2 fruit fly cellular contexts compared by ENCODE assay signal in the genomic region with DNA sequence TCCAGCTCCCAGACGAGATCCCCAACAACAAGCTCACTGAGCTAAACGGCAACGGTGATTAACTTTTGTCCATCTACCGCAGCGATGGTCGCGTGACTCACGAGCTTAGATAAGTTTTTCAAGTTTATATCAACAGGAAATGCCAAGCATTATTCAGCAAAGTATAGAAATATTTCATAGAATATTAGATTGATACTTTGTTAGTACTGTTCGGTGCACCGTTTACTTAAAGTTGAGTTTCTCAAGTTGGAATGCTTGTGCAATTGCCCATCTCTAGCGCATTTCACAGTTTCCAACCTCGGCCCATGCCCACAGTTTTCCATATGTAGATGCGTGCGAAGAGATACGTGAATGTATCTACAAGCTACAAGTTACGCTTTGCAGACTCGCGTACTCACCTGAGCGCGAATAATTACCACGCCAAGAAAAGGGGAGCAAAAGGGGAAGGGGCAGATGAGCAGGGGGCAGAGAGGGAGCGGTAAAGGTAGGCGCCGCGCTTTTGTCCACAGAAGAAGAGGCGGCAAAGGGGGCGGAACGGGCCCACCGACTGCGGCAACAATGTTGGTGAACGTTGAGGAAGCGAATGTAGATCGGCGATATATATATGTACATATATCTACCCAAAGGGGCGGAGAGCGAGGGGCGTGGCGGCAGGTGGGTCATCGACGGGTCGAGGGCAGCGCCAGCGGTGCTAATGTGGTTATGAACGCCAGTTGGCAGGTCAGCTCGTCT.
TF ChIP-seq lines count a peak whose summit lies in the region.

No protein-coding gene starts in this region.

TF ChIP-seq in whole organism, embryonic, 481 proteins besides CTCF, POLR2A, EP300 and RAD21 (continued from another document and continues in another):
- TF ChIP-seq CG33213 (GFP tag; optimal IDR thresholded peaks at IDR 0.05; lab: Kevin White, UChicago) (no peak), CG17328 (GFP tag; IDR thresholded peaks at IDR 0.05; lab: Robert Waterston, UW) (peak; percentile 60; the same call in 1 of the 2 replicates), ash1 (GFP tag; optimal IDR thresholded peaks at IDR 0.05; lab: Kevin White, UChicago) (no peak), CG16815 (GFP tag; optimal IDR thresholded peaks at IDR 0.05; lab: Kevin White, UChicago) (no peak), Ssrp (tag; optimal IDR thresholded peaks at IDR 0.05; lab: Kevin White, UChicago) (peak; percentile 31), lab (GFP tag; optimal IDR thresholded peaks at IDR 0.05; lab: Kevin White, UChicago) (peak; percentile 54), klu (GFP tag; IDR thresholded peaks at IDR 0.05; lab: Robert Waterston, UW) (no peak), CG4282 (GFP tag; optimal IDR thresholded peaks at IDR 0.05; lab: Kevin White, UChicago) (no peak), bbx (GFP tag; IDR thresholded peaks at IDR 0.05; lab: Robert Waterston, UW; ENCODE audit: partially characterized antibody) (peak; percentile 50; the same call in 1 of the 2 replicates), CG18476 (GFP tag; optimal IDR thresholded peaks at IDR 0.05; lab: Kevin White, UChicago) (no peak), dmrt99B (tag; optimal IDR thresholded peaks at IDR 0.05; lab: Kevin White, UChicago) (peak; percentile 63), pnt (GFP tag; optimal IDR thresholded peaks at IDR 0.05; lab: Kevin White, UChicago) (peak; percentile 35), danr (GFP tag; IDR thresholded peaks at IDR 0.05; lab: Robert Waterston, UW) (no peak), trh (GFP tag; optimal IDR thresholded peaks at IDR 0.05; lab: Kevin White, UChicago) (peak; percentile 9), CG42726 (GFP tag; IDR thresholded peaks at IDR 0.05; lab: Robert Waterston, UW; ENCODE audit: partially characterized antibody) (no peak), TFAM (GFP tag; optimal IDR thresholded peaks at IDR 0.05; lab: Kevin White, UChicago) (no peak), Sox102F (GFP tag; optimal IDR thresholded peaks at IDR 0.05; lab: Kevin White, UChicago) (peak; percentile 78), Aef1 (GFP tag; IDR thresholded peaks at IDR 0.05; lab: Robert Waterston, UW) (peak; percentile 23; the same call in 1 of the 3 replicates), bigmax (GFP tag; optimal IDR thresholded peaks at IDR 0.05; lab: Kevin White, UChicago) (no peak), Rx (GFP tag; IDR thresholded peaks at IDR 0.05; lab: Robert Waterston, UW) (no peak), CG12744 (GFP tag; optimal IDR thresholded peaks at IDR 0.05; lab: Kevin White, UChicago) (no peak), bsh (GFP tag; optimal IDR thresholded peaks at IDR 0.05; lab: Kevin White, UChicago) (peak; percentile 49 to 71), CG12769 (tag; optimal IDR thresholded peaks at IDR 0.05; lab: Kevin White, UChicago) (peak; percentile 56), br (optimal IDR thresholded peaks at IDR 0.05; lab: Kevin White, UChicago) (no peak), gcm (GFP tag; optimal IDR thresholded peaks at IDR 0.05; lab: Kevin White, UChicago) (peak; percentile 33), tx (GFP tag; optimal IDR thresholded peaks at IDR 0.05; lab: Kevin White, UChicago) (peak; percentile 1), CG10654 (GFP tag; optimal IDR thresholded peaks at IDR 0.05; lab: Kevin White, UChicago) (peak; percentile 6), CG10462 (GFP tag; optimal IDR thresholded peaks at IDR 0.05; lab: Kevin White, UChicago) (peak; percentile 23), Fer2 (tag; optimal IDR thresholded peaks at IDR 0.05; lab: Kevin White, UChicago) (no peak), Scr (GFP tag; IDR thresholded peaks at IDR 0.05; lab: Robert Waterston, UW; ENCODE audit: partially characterized antibody) (peak; percentile 61), CG4404 (GFP tag; IDR thresholded peaks at IDR 0.05; lab: Robert Waterston, UW) (no peak), Gug (GFP tag; IDR thresholded peaks at IDR 0.05; lab: Robert Waterston, UW) (peak; percentile 32; the same call in 1 of the 4 replicates), Side (GFP tag; optimal IDR thresholded peaks at IDR 0.05; lab: Kevin White, UChicago) (peak; percentile 10), CG12659 (GFP tag; optimal IDR thresholded peaks at IDR 0.05; lab: Kevin White, UChicago) (peak; percentile 31), D (optimal IDR thresholded peaks at IDR 0.05; lab: Kevin White, UChicago) (no peak), D (GFP tag; optimal IDR thresholded peaks at IDR 0.05; lab: Kevin White, UChicago) (no peak), Bgb (GFP tag; IDR thresholded peaks at IDR 0.05; lab: Robert Waterston, UW; ENCODE audit: partially characterized antibody) (0 out of 2 replicates have a peak, but pooled peaks have one; percentile 27), Atf-2 (GFP tag; optimal IDR thresholded peaks at IDR 0.05; lab: Kevin White, UChicago) (no peak), CG15696 (tag; optimal IDR thresholded peaks at IDR 0.05; lab: Kevin White, UChicago) (no peak), sima (GFP tag; optimal IDR thresholded peaks at IDR 0.05; lab: Kevin White, UChicago) (no peak), ara (GFP tag; IDR thresholded peaks at IDR 0.05; lab: Robert Waterston, UW) (peak; percentile 69; the same call in 1 of the 2 replicates), ssp (GFP tag; IDR thresholded peaks at IDR 0.05; lab: Robert Waterston, UW) (peak; percentile 43; the same call in 1 of the 2 replicates), chm (GFP tag; IDR thresholded peaks at IDR 0.05; lab: Robert Waterston, UW) (no peak), CG11696 (GFP tag; IDR thresholded peaks at IDR 0.05; lab: Robert Waterston, UW) (no peak), Eip74EF (GFP tag; optimal IDR thresholded peaks at IDR 0.05; lab: Kevin White, UChicago) (peak in 1 of 2 experiments; percentile 55), B-H2 (GFP tag; optimal IDR thresholded peaks at IDR 0.05; lab: Kevin White, UChicago) (no peak), CG13123 (GFP tag; optimal IDR thresholded peaks at IDR 0.05; lab: Kevin White, UChicago) (no peak), lola (GFP tag; optimal IDR thresholded peaks at IDR 0.05; lab: Kevin White, UChicago) (peak in 1 of 3 experiments; percentile 31), slp2 (GFP tag; optimal IDR thresholded peaks at IDR 0.05; lab: Kevin White, UChicago) (peak; percentile 50), amos (GFP tag; IDR thresholded peaks at IDR 0.05; lab: Robert Waterston, UW; ENCODE audit: partially characterized antibody) (no peak), ac (GFP tag; optimal IDR thresholded peaks at IDR 0.05; lab: Kevin White, UChicago) (no peak), CG17359 (tag; optimal IDR thresholded peaks at IDR 0.05; lab: Kevin White, UChicago) (peak; percentile 62), cato (GFP tag; optimal IDR thresholded peaks at IDR 0.05; lab: Kevin White, UChicago; ENCODE audit: borderline replicate concordance) (no peak), CG2120 (GFP tag; optimal IDR thresholded peaks at IDR 0.05; lab: Kevin White, UChicago) (no peak), CG6813 (GFP tag; optimal IDR thresholded peaks at IDR 0.05; lab: Kevin White, UChicago) (no peak), CG10274 (GFP tag; optimal IDR thresholded peaks at IDR 0.05; lab: Kevin White, UChicago) (no peak), ro (GFP tag; IDR thresholded peaks at IDR 0.05; lab: Robert Waterston, UW) (no peak), her (GFP tag; optimal IDR thresholded peaks at IDR 0.05; lab: Kevin White, UChicago) (no peak), B-H1 (GFP tag; IDR thresholded peaks at IDR 0.05; lab: Robert Waterston, UW) (peak; percentile 26; the same call in 2 of the 3 replicates), chif (GFP tag; optimal IDR thresholded peaks at IDR 0.05; lab: Kevin White, UChicago) (peak; percentile 31 to 35)

TF ChIP-seq in whole organism, prepupa, 60 proteins besides CTCF, POLR2A, EP300 and RAD21 (continued from another document):
- TF ChIP-seq CG8632 (GFP tag; optimal IDR thresholded peaks at IDR 0.05; lab: Kevin White, UChicago) = no peak
- peak; percentile 35 for TF ChIP-seq CG34406 (GFP tag; optimal IDR thresholded peaks at IDR 0.05; lab: Kevin White, UChicago)
- TF ChIP-seq Eip93F (GFP tag; optimal IDR thresholded peaks at IDR 0.05; lab: Kevin White, UChicago) = no peak
- TF ChIP-seq CG11294 (GFP tag; IDR thresholded peaks at IDR 0.05; lab: Robert Waterston, UW) = 0 out of 2 replicates have a peak, but pooled peaks have one; percentile 46
- TF ChIP-seq Hr4 (GFP tag; optimal IDR thresholded peaks at IDR 0.05; lab: Kevin White, UChicago) = peak; percentile 90
- TF ChIP-seq acj6 (GFP tag; optimal IDR thresholded peaks at IDR 0.05; lab: Kevin White, UChicago) = peak; percentile 66
- peak; percentile 15 for TF ChIP-seq esn (GFP tag; optimal IDR thresholded peaks at IDR 0.05; lab: Kevin White, UChicago)
- peak; percentile 89 for TF ChIP-seq CG32006 (GFP tag; optimal IDR thresholded peaks at IDR 0.05; lab: Kevin White, UChicago)
- peak; percentile 85 for TF ChIP-seq CG15336 (GFP tag; IDR thresholded peaks at IDR 0.05; lab: Robert Waterston, UW)
- TF ChIP-seq OdsH (GFP tag; optimal IDR thresholded peaks at IDR 0.05; lab: Kevin White, UChicago) = peak; percentile 70
- TF ChIP-seq Smox (GFP tag; optimal IDR thresholded peaks at IDR 0.05; lab: Kevin White, UChicago) = no peak
- TF ChIP-seq eg (GFP tag; IDR thresholded peaks at IDR 0.05; lab: Robert Waterston, UW) = peak; percentile 80
- TF ChIP-seq Sox15 (GFP tag; optimal IDR thresholded peaks at IDR 0.05; lab: Kevin White, UChicago) = no peak
- peak; percentile 43 for TF ChIP-seq CG7368 (GFP tag; optimal IDR thresholded peaks at IDR 0.05; lab: Kevin White, UChicago)
- no peak for TF ChIP-seq fkh (GFP tag; optimal IDR thresholded peaks at IDR 0.05; lab: Kevin White, UChicago)
- peak; percentile 60 for TF ChIP-seq Eip75B (GFP tag; optimal IDR thresholded peaks at IDR 0.05; lab: Kevin White, UChicago)
- no peak for TF ChIP-seq vri (GFP tag; optimal IDR thresholded peaks at IDR 0.05; lab: Kevin White, UChicago)
- peak; percentile 27 for TF ChIP-seq CG6792 (GFP tag; optimal IDR thresholded peaks at IDR 0.05; lab: Kevin White, UChicago)
- peak; percentile 85 for TF ChIP-seq CG6163 (GFP tag; IDR thresholded peaks at IDR 0.05; lab: Robert Waterston, UW)
- peak; percentile 62 for TF ChIP-seq Ets96B (tag; optimal IDR thresholded peaks at IDR 0.05; lab: Kevin White, UChicago)
- TF ChIP-seq CG10631 (GFP tag; optimal IDR thresholded peaks at IDR 0.05; lab: Kevin White, UChicago) = peak; percentile 60
- TF ChIP-seq CG3032 (tag; optimal IDR thresholded peaks at IDR 0.05; lab: Kevin White, UChicago) = peak; percentile 55
- no peak for TF ChIP-seq svp (GFP tag; lab: Kevin White, UChicago)
- peak; percentile 66 for TF ChIP-seq CG3919 (GFP tag; optimal IDR thresholded peaks at IDR 0.05; lab: Kevin White, UChicago)
- peak; percentile 45 for TF ChIP-seq spab (GFP tag; optimal IDR thresholded peaks at IDR 0.05; lab: Kevin White, UChicago)
- no peak for TF ChIP-seq cyc (GFP tag; optimal IDR thresholded peaks at IDR 0.05; lab: Kevin White, UChicago)
- peak; percentile 71 for TF ChIP-seq achi (GFP tag; optimal IDR thresholded peaks at IDR 0.05; lab: Kevin White, UChicago)
- TF ChIP-seq pdm3 (GFP tag; optimal IDR thresholded peaks at IDR 0.05; lab: Kevin White, UChicago) = peak; percentile 71
- peak in 1 of 2 experiments; percentile 59 for TF ChIP-seq salr (GFP tag; optimal IDR thresholded peaks at IDR 0.05; lab: Kevin White, UChicago)
- TF ChIP-seq CG8119 (GFP tag; IDR thresholded peaks at IDR 0.05; lab: Robert Waterston, UW) = peak; percentile 85
- no peak for TF ChIP-seq Ets21C (GFP tag; optimal IDR thresholded peaks at IDR 0.05; lab: Kevin White, UChicago)
- no peak for TF ChIP-seq CG31627 (GFP tag; optimal IDR thresholded peaks at IDR 0.05; lab: Kevin White, UChicago)
- TF ChIP-seq Sox14 (GFP tag; optimal IDR thresholded peaks at IDR 0.05; lab: Kevin White, UChicago) = peak; percentile 68
- peak; percentile 5 for TF ChIP-seq CG9139 (GFP tag; optimal IDR thresholded peaks at IDR 0.05; lab: Kevin White, UChicago)
- peak; percentile 91 for TF ChIP-seq dsx (GFP tag; optimal IDR thresholded peaks at IDR 0.05; lab: Kevin White, UChicago; ENCODE audit: poor library complexity, severe bottlenecking)
- TF ChIP-seq Eip78C (GFP tag; lab: Kevin White, UChicago) = peak; percentile 87
- peak; percentile 61 to 69 for TF ChIP-seq ss (GFP tag; optimal IDR thresholded peaks at IDR 0.05; lab: Kevin White, UChicago)
- TF ChIP-seq Sox102F (GFP tag; optimal IDR thresholded peaks at IDR 0.05; lab: Kevin White, UChicago) = peak; percentile 12
- peak; percentile 70 for TF ChIP-seq dac (GFP tag; optimal IDR thresholded peaks at IDR 0.05; lab: Kevin White, UChicago)
